Worm (Caenorhabditis elegans) whole organism, young adult: ENCODE measurements around the gene cest-2.2.
A peak's percentile ranks its signal among the peaks of the same experiment; 100 is the strongest.

Source experiments
- D2030.7 ChIP-seq: fragments of 200-800 bp; sonication (Bioruptor generic); IDR thresholded peaks from 2 replicates; pipeline ENCODE4 v1.3.6; 2022; ENCODE audit warnings: missing genetic modification reagents, missing genetic modification characterization, missing compliant biosample characterization
- F22D6.2 ChIP-seq: sonication (generic microtip); optimal IDR thresholded peaks from 2 replicates; lab custom pipeline; 2016; ENCODE audit warnings: mild to moderate bottlenecking, missing genetic modification characterization, missing compliant biosample characterization
- F49E8.2 ChIP-seq: sonication (generic microtip); optimal IDR thresholded peaks from 3 replicates; lab custom pipeline; 2017; ENCODE audit warnings: missing genetic modification characterization, mild to moderate bottlenecking, missing compliant biosample characterization, antibody characterized with exemption, moderate library complexity; ENCODE audit not compliant: insufficient read depth
- Y53G8AR.9 ChIP-seq: fragments of 200-800 bp; sonication (Bioruptor generic); conservative IDR thresholded peaks from 2 replicates; pipeline ENCODE4 v1.3.6; 2022; ENCODE audit warnings: missing genetic modification reagents, missing genetic modification characterization, missing compliant biosample characterization
- Y67H2A.10 ChIP-seq: fragments of 200-800 bp; sonication (Bioruptor generic); conservative IDR thresholded peaks from 2 replicates; pipeline ENCODE4 v1.3.6; 2022; ENCODE audit warnings: missing genetic modification reagents, missing genetic modification characterization, missing compliant biosample characterization
- akir-1 ChIP-seq: fragments of 200-800 bp; sonication (Bioruptor generic); optimal IDR thresholded peaks from 2 replicates; lab custom pipeline; 2018; ENCODE audit warnings: mild to moderate bottlenecking, missing genetic modification characterization, moderate library complexity, missing compliant biosample characterization
- aptf-2 ChIP-seq: fragments of 200-800 bp; sonication (Bioruptor generic); conservative IDR thresholded peaks from 2 replicates; pipeline ENCODE4 v1.3.6; 2022; ENCODE audit warnings: missing genetic modification reagents, missing genetic modification characterization, missing compliant biosample characterization
- attf-3 ChIP-seq: fragments of 200-800 bp; sonication (Bioruptor generic); conservative IDR thresholded peaks from 2 replicates; pipeline ENCODE4 v1.3.6; 2022; ENCODE audit warnings: missing genetic modification reagents, missing genetic modification characterization, missing compliant biosample characterization
- cebp-1 ChIP-seq, 2 experiments: fragments of 200-800 bp in 1 of 2; sonication (Bioruptor generic) in 1 of 2; sonication (generic microtip) in 1 of 2; IDR thresholded peaks in 1 of 2; optimal IDR thresholded peaks in 1 of 2; 2 replicates each; pipeline versions ENCODE4 v1.3.6 to Lab custom; 2017 to 2022; ENCODE audit warnings: missing compliant biosample characterization in 2 of 2, missing genetic modification characterization in 2 of 2, mild to moderate bottlenecking in 1 of 2, missing genetic modification reagents in 1 of 2, moderate library complexity in 1 of 2
- ceh-40 ChIP-seq: fragments of 200-800 bp; sonication (Bioruptor generic); IDR thresholded peaks from 2 replicates; pipeline ENCODE4 v1.3.6; 2022; ENCODE audit warnings: missing genetic modification characterization, missing compliant biosample characterization
- dpl-1 ChIP-seq: fragments of 150-350 bp; optimal IDR thresholded peaks from 2 replicates; lab custom pipeline; 2014; ENCODE audit warnings: missing biosample characterization, missing genetic modification reagents, missing genetic modification characterization
- egl-18 ChIP-seq: fragments of 200-800 bp; sonication (Bioruptor generic); IDR thresholded peaks from 2 replicates; pipeline ENCODE4 v1.3.6; 2022; ENCODE audit warnings: missing genetic modification reagents, missing genetic modification characterization, missing compliant biosample characterization
- egl-44 ChIP-seq: fragments of 200-800 bp; sonication (Bioruptor generic); IDR thresholded peaks from 2 replicates; pipeline ENCODE4 v1.3.6; 2022; ENCODE audit warnings: missing genetic modification reagents, missing genetic modification characterization, missing compliant biosample characterization
- fkh-3 ChIP-seq: sonication (generic microtip); optimal IDR thresholded peaks from 2 replicates; lab custom pipeline; 2016; ENCODE audit warnings: mild to moderate bottlenecking, missing genetic modification characterization, missing compliant biosample characterization
- gei-17 ChIP-seq: fragments of 200-800 bp; sonication (Bioruptor generic); optimal IDR thresholded peaks from 2 replicates; lab custom pipeline; 2018; ENCODE audit warnings: mild to moderate bottlenecking, missing genetic modification characterization, missing compliant biosample characterization
- hlh-12 ChIP-seq: sonication (generic microtip); optimal IDR thresholded peaks from 2 replicates; lab custom pipeline; 2016; ENCODE audit warnings: missing genetic modification characterization, missing compliant biosample characterization
- hmg-1.2 ChIP-seq: fragments of 200-800 bp; sonication (Bioruptor generic); IDR thresholded peaks from 2 replicates; pipeline ENCODE4 v1.3.6; 2022; ENCODE audit warnings: missing genetic modification reagents, missing genetic modification characterization, missing compliant biosample characterization
- hrde-1 ChIP-seq: sonication (generic microtip); optimal IDR thresholded peaks from 2 replicates; lab custom pipeline; 2016; ENCODE audit warnings: missing genetic modification characterization, mild to moderate bottlenecking, missing compliant biosample characterization, moderate library complexity, missing genotype, missing genetic modification reagents, borderline replicate concordance
- hsf-1 ChIP-seq: fragments of 200-800 bp; sonication (Bioruptor generic); IDR thresholded peaks from 2 replicates; pipeline ENCODE4 v1.3.6; 2022; ENCODE audit warnings: missing genetic modification reagents, missing genetic modification characterization, missing compliant biosample characterization
- lag-1 ChIP-seq: fragments of 200-800 bp; sonication (Bioruptor generic); IDR thresholded peaks from 2 replicates; pipeline ENCODE4 v1.3.6; 2022; ENCODE audit warnings: missing genetic modification reagents, missing genetic modification characterization, missing compliant biosample characterization
- lin-40 ChIP-seq: sonication (generic microtip); optimal IDR thresholded peaks from 2 replicates; lab custom pipeline; 2016; ENCODE audit warnings: missing genetic modification characterization, mild to moderate bottlenecking, missing compliant biosample characterization, missing genotype, missing genetic modification reagents
- lir-1 ChIP-seq: fragments of 200-800 bp; sonication (Bioruptor generic); conservative IDR thresholded peaks from 2 replicates; pipeline ENCODE4 v1.3.6; 2022; ENCODE audit warnings: missing genetic modification reagents, missing genetic modification characterization, missing compliant biosample characterization
- madf-6 ChIP-seq: fragments of 200-800 bp; sonication (Bioruptor generic); IDR thresholded peaks from 2 replicates; pipeline ENCODE4 v1.3.6; 2022; ENCODE audit warnings: missing genetic modification reagents, missing genetic modification characterization, missing compliant biosample characterization
- madf-8 ChIP-seq: fragments of 200-800 bp; sonication (Bioruptor generic); conservative IDR thresholded peaks from 2 replicates; pipeline ENCODE4 v1.3.6; 2022; ENCODE audit warnings: missing genetic modification reagents, missing genetic modification characterization, missing compliant biosample characterization
- mxl-1 ChIP-seq: sonication (generic microtip); optimal IDR thresholded peaks from 2 replicates; lab custom pipeline; 2016; ENCODE audit warnings: missing genetic modification characterization, missing compliant biosample characterization
- nhr-120 ChIP-seq: fragments of 200-800 bp; sonication (Bioruptor generic); IDR thresholded peaks from 2 replicates; pipeline ENCODE4 v1.3.6; 2022; ENCODE audit warnings: missing genetic modification characterization, missing compliant biosample characterization
- pbrm-1 ChIP-seq: fragments of 200-800 bp; sonication (Bioruptor generic); IDR thresholded peaks from 2 replicates; pipeline ENCODE4 v1.3.6; 2022; ENCODE audit warnings: missing genetic modification reagents, missing genetic modification characterization, missing compliant biosample characterization
- rec-8 ChIP-seq, 2 experiments: sonication (generic microtip); optimal IDR thresholded peaks; 2 replicates each; lab custom pipeline; 2016; ENCODE audit warnings: mild to moderate bottlenecking in 2 of 2, missing genetic modification characterization in 2 of 2, missing genetic modification reagents in 2 of 2, missing genotype in 2 of 2, missing biosample characterization in 1 of 2, missing compliant biosample characterization in 1 of 2, moderate library complexity in 1 of 2
- snpc-3.4 ChIP-seq: sonication (generic microtip); optimal IDR thresholded peaks from 2 replicates; lab custom pipeline; 2017; ENCODE audit warnings: missing genetic modification characterization, mild to moderate bottlenecking, missing compliant biosample characterization, antibody characterized with exemption, moderate library complexity, missing genotype, missing genetic modification reagents
- snpc-4 ChIP-seq, 5 experiments: fragments of 150-350 bp in 1 of 5; sonication (generic microtip) in 4 of 5; optimal IDR thresholded peaks; 2 replicates each; lab custom pipeline; 2014 to 2018; ENCODE audit warnings: missing genetic modification characterization in 5 of 5, missing biosample characterization in 3 of 5, antibody characterized with exemption in 2 of 5, mild to moderate bottlenecking in 2 of 5, missing compliant biosample characterization in 2 of 5, missing genotype in 2 of 5, moderate library complexity in 2 of 5, missing genetic modification reagents in 1 of 5
- unc-62 ChIP-seq: fragments of 150-350 bp; optimal IDR thresholded peaks from 2 replicates; lab custom pipeline; 2014; ENCODE audit warnings: missing biosample characterization, missing genetic modification reagents, missing genetic modification characterization
- xnd-1 ChIP-seq: sonication (generic microtip); optimal IDR thresholded peaks from 2 replicates; lab custom pipeline; 2016; ENCODE audit warnings: missing genotype, missing genetic modification reagents, missing genetic modification characterization, missing compliant biosample characterization
- zfh-2 ChIP-seq: fragments of 200-800 bp; sonication (Bioruptor generic); conservative IDR thresholded peaks from 2 replicates; pipeline ENCODE4 v1.3.6; 2022; ENCODE audit warnings: missing genetic modification reagents, missing genetic modification characterization, missing compliant biosample characterization
- zim-3 ChIP-seq: sonication (generic microtip); optimal IDR thresholded peaks from 2 replicates; lab custom pipeline; 2017; ENCODE audit warnings: mild to moderate bottlenecking, missing genetic modification characterization, moderate library complexity, missing compliant biosample characterization

The cest-2.2 gene

ce11 chrV:14149125-14149524 is 26.0 kb downstream of the cest-2.2 start:
- no peak for TF ChIP-seq hlh-12

- peak; percentile 65 for TF ChIP-seq zfh-2 (GFP tag; lab: Robert Waterston, UW)
- TF ChIP-seq Y53G8AR.9 (GFP tag; lab: Robert Waterston, UW) = no peak
- TF ChIP-seq, all 124 proteins: peak for 1
Observed at ce11 chrV:14147114-14147513, 28.0 kb downstream of the cest-2.2 start.

- TF ChIP-seq rec-8 (tag; optimal IDR thresholded peaks at IDR 0.05; lab: Kevin White, UChicago) = no peak
- no peak for TF ChIP-seq egl-18 (GFP tag; lab: Robert Waterston, UW)
- no peak for TF ChIP-seq attf-3
- TF ChIP-seq F49E8.2 (tag; lab: Kevin White, UChicago) = no peak
- no peak for TF ChIP-seq unc-62 (GFP tag; lab: Kevin White, UChicago)
- no peak for TF ChIP-seq Y53G8AR.9 (GFP tag; lab: Robert Waterston, UW)
- no peak for TF ChIP-seq pbrm-1
- TF ChIP-seq madf-6 (GFP tag; lab: Robert Waterston, UW) = no peak
- no peak for TF ChIP-seq snpc-4 (GFP tag; optimal IDR thresholded peaks at IDR 0.05; lab: Kevin White, UChicago)
- no peak for TF ChIP-seq snpc-4 (tag; optimal IDR thresholded peaks at IDR 0.05; lab: Kevin White, UChicago)
Observed at ce11 chrV:14146199-14146598, 29.0 kb downstream of the cest-2.2 start, which contains the start of gene acs-10. acs-10 (plus strand) TSS chrV:14146499.

ce11 chrV:14145267-14145666 is 29.9 kb downstream of the cest-2.2 start, which contains the start of gene par-1:
par-1 (minus strand) TSS chrV:14145367.
- no peak for TF ChIP-seq egl-44 (GFP tag; lab: Robert Waterston, UW)
- no peak for TF ChIP-seq ceh-40 (GFP tag; lab: Robert Waterston, UW)
- no peak for TF ChIP-seq lag-1 (GFP tag; lab: Robert Waterston, UW)
- TF ChIP-seq nhr-120 (GFP tag; lab: Robert Waterston, UW) = no peak
- TF ChIP-seq Y67H2A.10 (GFP tag; lab: Robert Waterston, UW) = no peak
- TF ChIP-seq dpl-1 (GFP tag; lab: Kevin White, UChicago) = no peak
- no peak for TF ChIP-seq hlh-12
- no peak for TF ChIP-seq lir-1
- no peak for TF ChIP-seq D2030.7 (GFP tag; lab: Robert Waterston, UW)

ce11 chrV:14143634-14144033 is 31.5 kb downstream of the cest-2.2 start:
- TF ChIP-seq hmg-1.2 (GFP tag; lab: Robert Waterston, UW) (peak; percentile 38; the same call in 1 of the 2 replicates), gei-17 (GFP tag; lab: Kevin White, UChicago) (no peak), zim-3 (tag; lab: Kevin White, UChicago) (no peak), lin-40 (peak; percentile 13)

ce11 chrV:14141846-14142245 is 33.3 kb downstream of the cest-2.2 start:
- TF ChIP-seq snpc-3.4 (tag; lab: Kevin White, UChicago) (no peak), xnd-1 (tag; lab: Kevin White, UChicago) (no peak), akir-1 (GFP tag; lab: Kevin White, UChicago) (no peak), cebp-1 (GFP tag; IDR thresholded peaks at IDR 0.05; lab: Robert Waterston, UW) (no peak), cebp-1 (tag; optimal IDR thresholded peaks at IDR 0.05; lab: Kevin White, UChicago) (no peak), madf-8 (GFP tag; lab: Robert Waterston, UW) (no peak), hrde-1 (no peak), fkh-3 (tag; lab: Kevin White, UChicago) (no peak), hsf-1 (no peak), mxl-1 (no peak), aptf-2 (GFP tag; lab: Robert Waterston, UW) (no peak), F22D6.2 (tag; lab: Kevin White, UChicago) (no peak)
